Fruit fly (Drosophila melanogaster) S2 (cell line): ENCODE results near the gene CG15570.

Experiments used
- CG8478 ChIP-seq: fragments of >200 bp; optimal IDR thresholded peaks from 2 replicates; lab custom pipeline; 2018
- CTCF ChIP-seq, 2 experiments: fragments of >200 bp; optimal IDR thresholded peaks; 2 replicates each; lab custom pipeline; 2018

dm6 chrX:4186737-4187136 lies 31.2 kb upstream of the CG15570 start:
- TF ChIP-seq CTCF (optimal IDR thresholded peaks at IDR 0.05; lab: Kevin White, UChicago) (no peak), CG8478 (no peak)
